Worm (Caenorhabditis elegans) whole organism, young adult: ENCODE results near the gene ZK643.5.

Source experiments
- B0035.1 ChIP-seq: sonication (generic microtip); optimal IDR thresholded peaks from 2 replicates; lab custom pipeline; 2016; ENCODE audit warnings: missing genetic modification characterization, mild to moderate bottlenecking, missing compliant biosample characterization, missing genotype, missing genetic modification reagents
- C17E4.6 ChIP-seq: fragments of 200-800 bp; sonication (Bioruptor generic); IDR thresholded peaks from 2 replicates; pipeline ENCODE4 v1.3.6; 2022; ENCODE audit warnings: missing genetic modification reagents, missing genetic modification characterization, missing compliant biosample characterization
- F23B12.7 ChIP-seq: sonication (generic microtip); optimal IDR thresholded peaks from 2 replicates; lab custom pipeline; 2017; ENCODE audit warnings: missing genetic modification characterization, mild to moderate bottlenecking, missing compliant biosample characterization, antibody characterized with exemption, moderate library complexity; ENCODE audit not compliant: insufficient read depth
- F37B4.10 ChIP-seq: fragments of 200-800 bp; sonication (Bioruptor generic); IDR thresholded peaks from 2 replicates; pipeline ENCODE4 v1.3.6; 2022; ENCODE audit warnings: missing genetic modification characterization, missing compliant biosample characterization
- F39B2.1 ChIP-seq: fragments of 200-800 bp; sonication (Bioruptor generic); IDR thresholded peaks from 2 replicates; pipeline ENCODE4 v1.3.6; 2022; ENCODE audit warnings: missing genetic modification reagents, missing genetic modification characterization, missing compliant biosample characterization
- F52B5.7 ChIP-seq: sonication (generic microtip); optimal IDR thresholded peaks from 2 replicates; lab custom pipeline; 2016; ENCODE audit warnings: mild to moderate bottlenecking, missing genetic modification characterization, missing compliant biosample characterization
- F57A8.1 ChIP-seq: fragments of 200-800 bp; sonication (Bioruptor generic); optimal IDR thresholded peaks from 2 replicates; lab custom pipeline; 2018; ENCODE audit warnings: mild to moderate bottlenecking, missing genetic modification characterization, moderate library complexity, missing compliant biosample characterization
- K11D2.4 ChIP-seq: fragments of 200-800 bp; sonication (Bioruptor generic); IDR thresholded peaks from 2 replicates; pipeline ENCODE4 v1.3.6; 2022; ENCODE audit warnings: missing genetic modification reagents, missing genetic modification characterization, missing compliant biosample characterization
- T26A5.8 ChIP-seq: sonication (generic microtip); optimal IDR thresholded peaks from 2 replicates; lab custom pipeline; 2016; ENCODE audit warnings: missing genetic modification characterization, missing compliant biosample characterization
- cebp-1 ChIP-seq, 2 experiments: fragments of 200-800 bp in 1 of 2; sonication (Bioruptor generic) in 1 of 2; sonication (generic microtip) in 1 of 2; IDR thresholded peaks in 1 of 2; optimal IDR thresholded peaks in 1 of 2; 2 replicates each; pipeline versions ENCODE4 v1.3.6 to Lab custom; 2017 to 2022; ENCODE audit warnings: missing compliant biosample characterization in 2 of 2, missing genetic modification characterization in 2 of 2, mild to moderate bottlenecking in 1 of 2, missing genetic modification reagents in 1 of 2, moderate library complexity in 1 of 2
- ceh-27 ChIP-seq: fragments of 200-800 bp; sonication (Bioruptor generic); optimal IDR thresholded peaks from 2 replicates; lab custom pipeline; 2018; ENCODE audit warnings: mild to moderate bottlenecking, missing genetic modification characterization, moderate library complexity, missing compliant biosample characterization
- chd-7 ChIP-seq: sonication (generic microtip); optimal IDR thresholded peaks from 2 replicates; lab custom pipeline; 2016; ENCODE audit warnings: mild to moderate bottlenecking, missing genetic modification characterization, moderate library complexity, missing compliant biosample characterization
- efl-1 ChIP-seq: fragments of 150-350 bp; optimal IDR thresholded peaks from 2 replicates; lab custom pipeline; 2014; ENCODE audit warnings: missing biosample characterization, missing genetic modification reagents, missing genetic modification characterization
- egrh-3 ChIP-seq: fragments of 200-800 bp; sonication (Bioruptor generic); IDR thresholded peaks from 2 replicates; pipeline ENCODE4 v1.3.6; 2022; ENCODE audit warnings: missing genetic modification reagents, missing genetic modification characterization, missing compliant biosample characterization
- ekl-4 ChIP-seq: fragments of 200-800 bp; sonication (Bioruptor generic); IDR thresholded peaks from 2 replicates; pipeline ENCODE4 v1.3.6; 2022; ENCODE audit warnings: missing genetic modification reagents, missing genetic modification characterization, missing compliant biosample characterization
- him-1 ChIP-seq: sonication (generic microtip); optimal IDR thresholded peaks from 2 replicates; lab custom pipeline; 2016; ENCODE audit warnings: missing genotype, missing genetic modification reagents, missing genetic modification characterization, missing compliant biosample characterization
- hlh-12 ChIP-seq: sonication (generic microtip); optimal IDR thresholded peaks from 2 replicates; lab custom pipeline; 2016; ENCODE audit warnings: missing genetic modification characterization, missing compliant biosample characterization
- hmg-1.2 ChIP-seq: fragments of 200-800 bp; sonication (Bioruptor generic); IDR thresholded peaks from 2 replicates; pipeline ENCODE4 v1.3.6; 2022; ENCODE audit warnings: missing genetic modification reagents, missing genetic modification characterization, missing compliant biosample characterization
- hsf-1 ChIP-seq: fragments of 200-800 bp; sonication (Bioruptor generic); IDR thresholded peaks from 2 replicates; pipeline ENCODE4 v1.3.6; 2022; ENCODE audit warnings: missing genetic modification reagents, missing genetic modification characterization, missing compliant biosample characterization
- lag-1 ChIP-seq: fragments of 200-800 bp; sonication (Bioruptor generic); IDR thresholded peaks from 2 replicates; pipeline ENCODE4 v1.3.6; 2022; ENCODE audit warnings: missing genetic modification reagents, missing genetic modification characterization, missing compliant biosample characterization
- let-526 ChIP-seq: fragments of 200-800 bp; sonication (Bioruptor generic); IDR thresholded peaks from 2 replicates; pipeline ENCODE4 v1.3.6; 2022; ENCODE audit warnings: missing genetic modification reagents, missing genetic modification characterization, missing compliant biosample characterization
- lin-26 ChIP-seq: fragments of 200-800 bp; sonication (Bioruptor generic); IDR thresholded peaks from 2 replicates; pipeline ENCODE4 v1.3.6; 2022; ENCODE audit warnings: missing genetic modification reagents, missing genetic modification characterization, missing compliant biosample characterization
- lin-40 ChIP-seq: sonication (generic microtip); optimal IDR thresholded peaks from 2 replicates; lab custom pipeline; 2016; ENCODE audit warnings: missing genetic modification characterization, mild to moderate bottlenecking, missing compliant biosample characterization, missing genotype, missing genetic modification reagents
- lsl-1 ChIP-seq: fragments of 200-800 bp; sonication (Bioruptor generic); optimal IDR thresholded peaks from 2 replicates; lab custom pipeline; 2018; ENCODE audit warnings: mild to moderate bottlenecking, missing genetic modification characterization, moderate library complexity, missing compliant biosample characterization
- madf-10 ChIP-seq: sonication (generic microtip); optimal IDR thresholded peaks from 2 replicates; lab custom pipeline; 2016; ENCODE audit warnings: mild to moderate bottlenecking, missing genetic modification characterization, missing compliant biosample characterization
- madf-8 ChIP-seq: fragments of 200-800 bp; sonication (Bioruptor generic); conservative IDR thresholded peaks from 2 replicates; pipeline ENCODE4 v1.3.6; 2022; ENCODE audit warnings: missing genetic modification reagents, missing genetic modification characterization, missing compliant biosample characterization
- nfyb-1 ChIP-seq: fragments of 200-800 bp; sonication (Bioruptor generic); IDR thresholded peaks from 2 replicates; pipeline ENCODE4 v1.3.6; 2022; ENCODE audit warnings: missing genetic modification reagents, missing genetic modification characterization, missing compliant biosample characterization
- pha-4 ChIP-seq: fragments of 150-350 bp; sonication (generic microtip); optimal IDR thresholded peaks from 2 replicates; lab custom pipeline; 2014; ENCODE audit warnings: missing biosample characterization, missing genetic modification reagents, missing genetic modification characterization
- rec-8 ChIP-seq, 2 experiments: sonication (generic microtip); optimal IDR thresholded peaks; 2 replicates each; lab custom pipeline; 2016; ENCODE audit warnings: mild to moderate bottlenecking in 2 of 2, missing genetic modification characterization in 2 of 2, missing genetic modification reagents in 2 of 2, missing genotype in 2 of 2, missing biosample characterization in 1 of 2, missing compliant biosample characterization in 1 of 2, moderate library complexity in 1 of 2
- sdz-38 ChIP-seq: sonication (generic microtip); optimal IDR thresholded peaks from 2 replicates; lab custom pipeline; 2016; ENCODE audit warnings: missing genotype, missing genetic modification characterization, missing compliant biosample characterization
- snpc-3.4 ChIP-seq: sonication (generic microtip); optimal IDR thresholded peaks from 2 replicates; lab custom pipeline; 2017; ENCODE audit warnings: missing genetic modification characterization, mild to moderate bottlenecking, missing compliant biosample characterization, antibody characterized with exemption, moderate library complexity, missing genotype, missing genetic modification reagents
- snpc-4 ChIP-seq, 5 experiments: fragments of 150-350 bp in 1 of 5; sonication (generic microtip) in 4 of 5; optimal IDR thresholded peaks; 2 replicates each; lab custom pipeline; 2014 to 2018; ENCODE audit warnings: missing genetic modification characterization in 5 of 5, missing biosample characterization in 3 of 5, antibody characterized with exemption in 2 of 5, mild to moderate bottlenecking in 2 of 5, missing compliant biosample characterization in 2 of 5, missing genotype in 2 of 5, moderate library complexity in 2 of 5, missing genetic modification reagents in 1 of 5
- sptf-2 ChIP-seq: fragments of 200-800 bp; sonication (Bioruptor generic); optimal IDR thresholded peaks from 2 replicates; lab custom pipeline; 2018; ENCODE audit warnings: mild to moderate bottlenecking, missing genetic modification characterization, missing compliant biosample characterization
- zfh-2 ChIP-seq: fragments of 200-800 bp; sonication (Bioruptor generic); conservative IDR thresholded peaks from 2 replicates; pipeline ENCODE4 v1.3.6; 2022; ENCODE audit warnings: missing genetic modification reagents, missing genetic modification characterization, missing compliant biosample characterization
- zim-3 ChIP-seq: sonication (generic microtip); optimal IDR thresholded peaks from 2 replicates; lab custom pipeline; 2017; ENCODE audit warnings: mild to moderate bottlenecking, missing genetic modification characterization, moderate library complexity, missing compliant biosample characterization
- ztf-25 ChIP-seq: fragments of 200-800 bp; sonication (Bioruptor generic); IDR thresholded peaks from 2 replicates; pipeline ENCODE4 v1.3.6; 2022; ENCODE audit warnings: missing genetic modification reagents, missing genetic modification characterization, missing compliant biosample characterization
- ztf-3 ChIP-seq: fragments of 200-800 bp; sonication (Bioruptor generic); optimal IDR thresholded peaks from 2 replicates; lab custom pipeline; 2018; ENCODE audit warnings: mild to moderate bottlenecking, missing genetic modification characterization, missing compliant biosample characterization
- ztf-6 ChIP-seq: fragments of 200-800 bp; sonication (Bioruptor generic); IDR thresholded peaks from 2 replicates; pipeline ENCODE4 v1.3.6; 2022; ENCODE audit warnings: missing genetic modification reagents, missing genetic modification characterization, missing compliant biosample characterization

ZK643.5 gene

DNA sequence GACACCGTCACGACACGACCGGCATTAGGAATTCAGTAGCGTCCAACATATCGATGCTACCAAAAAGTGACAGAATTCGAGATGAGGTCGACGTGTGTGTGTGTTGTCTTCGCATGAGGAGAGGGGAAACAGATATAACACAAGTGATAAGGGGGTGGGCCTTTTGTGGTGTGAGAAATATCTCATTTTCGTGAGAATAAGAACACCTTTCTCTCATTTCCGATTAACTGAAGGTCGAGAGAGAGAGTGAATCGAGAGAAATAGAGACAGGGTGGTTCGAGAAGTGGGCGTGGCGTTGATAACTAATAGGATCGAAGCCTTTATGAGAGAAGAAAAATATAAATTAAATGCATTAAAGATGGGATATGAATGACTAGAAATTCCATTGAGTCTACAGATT is 27.1 kb upstream of the ZK643.5 start:
- no peak for TF ChIP-seq cebp-1 (GFP tag; IDR thresholded peaks at IDR 0.05; lab: Robert Waterston, UW)
- TF ChIP-seq cebp-1 (tag; optimal IDR thresholded peaks at IDR 0.05; lab: Kevin White, UChicago): no peak
- TF ChIP-seq efl-1: no peak
- TF ChIP-seq zfh-2 (GFP tag; lab: Robert Waterston, UW): no peak
- peak; percentile 19 for TF ChIP-seq zim-3 (tag; lab: Kevin White, UChicago)
- 0 out of 2 replicates have a peak, but pooled peaks have one; percentile 16 for TF ChIP-seq K11D2.4 (GFP tag; lab: Robert Waterston, UW)
- TF ChIP-seq F57A8.1 (GFP tag; lab: Kevin White, UChicago): no peak
- TF ChIP-seq nfyb-1 (GFP tag; lab: Robert Waterston, UW): no peak
- no peak for TF ChIP-seq ztf-25 (GFP tag; lab: Robert Waterston, UW)
- TF ChIP-seq lin-26 (GFP tag; lab: Robert Waterston, UW): no peak
- TF ChIP-seq F52B5.7 (tag; lab: Kevin White, UChicago): peak; percentile 24
- TF ChIP-seq lsl-1: no peak

DNA sequence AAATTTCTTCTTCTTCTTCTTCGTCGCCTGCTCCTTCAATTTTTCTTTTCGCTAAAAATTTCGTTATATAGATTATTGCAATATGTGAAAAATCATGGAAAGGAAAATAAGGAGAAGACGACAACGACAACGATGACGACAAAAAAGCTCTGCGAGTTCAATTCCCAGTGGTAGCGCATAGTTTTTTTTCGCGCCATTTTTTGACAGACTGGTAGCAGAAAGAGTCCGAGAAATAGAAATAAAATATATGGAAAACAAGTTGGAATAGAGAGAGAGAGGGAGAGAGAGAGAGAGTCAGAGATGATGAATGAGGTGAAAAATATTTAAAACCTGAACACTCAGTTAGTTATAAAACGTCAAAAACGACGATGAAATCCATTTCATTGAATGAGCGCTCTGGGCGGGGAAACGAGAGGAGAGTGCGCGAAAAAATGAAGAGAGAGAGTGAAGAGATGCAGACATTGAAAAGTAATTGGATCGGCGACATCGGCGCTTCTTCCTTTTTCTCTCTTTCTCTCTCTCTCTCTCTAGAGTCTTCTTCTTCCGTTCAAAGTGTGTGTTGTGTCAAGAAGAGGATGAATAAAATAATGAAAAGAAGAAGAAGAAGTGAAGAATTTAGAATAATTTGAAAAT is 26.0 kb upstream of the ZK643.5 start, which contains the start of gene pde-2:
Gene pde-2 (minus strand): TSS at position 51 of the 633 bp plus-strand sequence.
- TF ChIP-seq rec-8 (tag; optimal IDR thresholded peaks at IDR 0.05; lab: Kevin White, UChicago) (no peak), pha-4 (tag; lab: Kevin White, UChicago) (no peak), F39B2.1 (GFP tag; lab: Robert Waterston, UW) (no peak), chd-7 (tag; lab: Kevin White, UChicago) (peak; percentile 40), F23B12.7 (tag; lab: Kevin White, UChicago) (no peak), C17E4.6 (GFP tag; lab: Robert Waterston, UW) (no peak), F52B5.7 (tag; lab: Kevin White, UChicago) (peak; percentile 15), snpc-4 (GFP tag; optimal IDR thresholded peaks at IDR 0.05; lab: Kevin White, UChicago) (no peak), snpc-4 (tag; optimal IDR thresholded peaks at IDR 0.05; lab: Kevin White, UChicago) (peak in 1 of 4 experiments; percentile 16), zfh-2 (GFP tag; lab: Robert Waterston, UW) (peak; percentile 60; the same call in 1 of the 2 replicates), hmg-1.2 (GFP tag; lab: Robert Waterston, UW) (peak; percentile 40; the same call in 1 of the 2 replicates), F37B4.10 (GFP tag; lab: Robert Waterston, UW) (no peak), ztf-6 (GFP tag; lab: Robert Waterston, UW) (no peak), sptf-2 (GFP tag; lab: Kevin White, UChicago) (no peak), ztf-3 (GFP tag; lab: Kevin White, UChicago) (no peak), him-1 (tag; lab: Kevin White, UChicago) (no peak), lin-40 (peak; percentile 44), efl-1 (no peak), hlh-12 (tag; lab: Kevin White, UChicago) (no peak), sdz-38 (no peak), ekl-4 (no peak), cebp-1 (GFP tag; IDR thresholded peaks at IDR 0.05; lab: Robert Waterston, UW) (no peak), cebp-1 (tag; optimal IDR thresholded peaks at IDR 0.05; lab: Kevin White, UChicago) (peak; percentile 24), madf-10 (no peak), T26A5.8 (tag; lab: Kevin White, UChicago) (no peak), snpc-3.4 (tag; lab: Kevin White, UChicago) (no peak), B0035.1 (no peak), ceh-27 (no peak)

DNA sequence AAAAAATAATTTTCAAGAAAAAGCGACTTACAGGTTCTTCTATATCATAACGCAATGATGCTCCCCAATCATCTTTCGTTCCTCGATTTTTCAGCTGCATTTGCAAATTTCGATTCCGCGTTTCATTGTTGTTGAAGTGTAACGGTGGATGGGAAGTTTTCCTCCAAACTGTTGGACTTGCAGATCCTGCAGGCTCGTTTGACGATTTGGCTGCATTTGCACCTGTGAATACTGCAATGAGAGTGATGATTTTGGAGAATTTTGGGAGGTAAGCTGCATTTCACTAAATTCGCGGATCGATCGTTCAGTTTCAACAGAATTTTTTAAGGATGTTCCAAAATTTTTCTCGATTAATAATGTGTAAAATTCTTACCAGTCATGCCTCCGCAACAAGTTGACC is 24.9 kb upstream of the ZK643.5 start:
- TF ChIP-seq snpc-4 (GFP tag; optimal IDR thresholded peaks at IDR 0.05; lab: Kevin White, UChicago): no peak
- TF ChIP-seq snpc-4 (tag; optimal IDR thresholded peaks at IDR 0.05; lab: Kevin White, UChicago): no peak
- no peak for TF ChIP-seq madf-8 (GFP tag; lab: Robert Waterston, UW)
- TF ChIP-seq hsf-1: no peak
- no peak for TF ChIP-seq let-526 (GFP tag; lab: Robert Waterston, UW)
- TF ChIP-seq egrh-3 (GFP tag; lab: Robert Waterston, UW): no peak
- no peak for TF ChIP-seq ekl-4
- no peak for TF ChIP-seq lag-1 (GFP tag; lab: Robert Waterston, UW)
